Worm (Caenorhabditis elegans) whole organism, L4 larva: Measurements from ENCODE around the gene algn-12.

Source experiments
- F26F4.8 ChIP-seq: fragments of 200-800 bp; sonication (Bioruptor generic); conservative IDR thresholded peaks from 2 replicates; pipeline ENCODE4 v1.3.6; 2022; ENCODE audit warnings: missing genetic modification characterization, missing compliant biosample characterization
- R02D3.7 ChIP-seq: fragments of 150-350 bp; sonication (generic microtip); optimal IDR thresholded peaks from 3 replicates; lab custom pipeline; 2014; ENCODE audit warnings: missing biosample characterization, missing genetic modification characterization
- hlh-30 ChIP-seq: sonication (generic microtip); optimal IDR thresholded peaks from 2 replicates; lab custom pipeline; 2017; ENCODE audit warnings: antibody characterized with exemption, mild to moderate bottlenecking, missing genetic modification characterization, missing compliant biosample characterization; ENCODE audit not compliant: insufficient read depth
- lin-15B ChIP-seq: fragments of 150-350 bp; sonication (generic microtip); optimal IDR thresholded peaks from 3 replicates; lab custom pipeline; 2014; ENCODE audit warnings: missing biosample characterization, missing genetic modification characterization
- nhr-11 ChIP-seq: fragments of 150-350 bp; optimal IDR thresholded peaks from 2 replicates; lab custom pipeline; 2014; ENCODE audit warnings: missing biosample characterization, missing genetic modification characterization
- spr-3 ChIP-seq: fragments of 200-800 bp; sonication (Bioruptor generic); optimal IDR thresholded peaks from 2 replicates; lab custom pipeline; 2018; ENCODE audit warnings: mild to moderate bottlenecking, missing genetic modification characterization, missing compliant biosample characterization
- unc-130 ChIP-seq: sonication (generic microtip); optimal IDR thresholded peaks from 2 replicates; lab custom pipeline; 2016; ENCODE audit warnings: missing genetic modification reagents, missing genetic modification characterization, missing compliant biosample characterization

DNA sequence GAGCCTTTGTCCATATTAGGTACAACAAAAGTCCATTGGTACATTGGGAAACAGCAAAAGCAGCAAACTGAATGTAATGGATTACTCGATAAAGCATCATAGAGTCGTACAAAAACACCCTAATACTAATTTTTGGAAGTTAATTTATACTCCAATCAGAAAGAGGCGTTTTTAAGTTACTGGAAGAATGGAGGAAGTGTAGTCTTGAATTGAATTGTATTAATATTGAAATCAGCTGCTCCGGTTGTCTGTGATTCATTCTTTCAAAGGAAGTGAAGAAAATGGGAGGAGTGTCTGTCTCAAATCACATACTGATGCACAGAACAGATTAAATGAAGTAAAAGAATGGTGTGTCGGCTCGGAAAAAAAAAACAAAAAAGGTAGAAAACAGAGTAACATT lies 46.7 kb downstream of the algn-12 start, which contains the start of gene str-131:
- no peak for TF ChIP-seq spr-3 (GFP tag; lab: Kevin White, UChicago)
- no peak for TF ChIP-seq lin-15B (tag; lab: Kevin White, UChicago)
- TF ChIP-seq hlh-30 (tag; lab: Kevin White, UChicago) = no peak
- TF ChIP-seq R02D3.7 (tag; lab: Kevin White, UChicago) = no peak
- TF ChIP-seq unc-130 (GFP tag; lab: Kevin White, UChicago) = no peak
- no peak for TF ChIP-seq F26F4.8 (GFP tag; lab: Robert Waterston, UW)
- TF ChIP-seq nhr-11 = no peak
